Fruit fly (Drosophila melanogaster) whole organism, pupa: ENCODE data around the gene grk.

Experiments
- CG10348 ChIP-seq: fragments of 200-800 bp; sonication (Bioruptor generic); IDR thresholded peaks from 2 replicates; pipeline ENCODE4 v1.3.6; 2022; ENCODE audit warnings: missing biosample characterization, missing genetic modification characterization
- CG12605 ChIP-seq: fragments of 200-800 bp; sonication (Bioruptor generic); IDR thresholded peaks from 2 replicates; pipeline ENCODE4 v1.3.6; 2022; ENCODE audit warnings: missing biosample characterization, missing genetic modification characterization
- CG13204 ChIP-seq: fragments of 200-800 bp; sonication (Bioruptor generic); optimal IDR thresholded peaks from 2 replicates; lab custom pipeline; 2018; ENCODE audit warnings: missing biosample characterization, mild to moderate bottlenecking, missing genetic modification characterization, moderate library complexity
- CG15710 ChIP-seq: fragments of 200-800 bp; sonication (Bioruptor generic); optimal IDR thresholded peaks from 2 replicates; lab custom pipeline; 2018; ENCODE audit warnings: missing biosample characterization, mild to moderate bottlenecking, missing genetic modification characterization, moderate library complexity
- CG32121 ChIP-seq: fragments of 200-800 bp; sonication (Bioruptor generic); IDR thresholded peaks from 2 replicates; pipeline ENCODE4 v1.3.6; 2022; ENCODE audit warnings: missing biosample characterization, missing genetic modification characterization
- CG8301 ChIP-seq: fragments of 200-800 bp; sonication (Bioruptor generic); optimal IDR thresholded peaks from 2 replicates; lab custom pipeline; 2018; ENCODE audit warnings: missing biosample characterization, mild to moderate bottlenecking, missing genetic modification characterization
- CG9948 ChIP-seq: fragments of 200-800 bp; sonication (Bioruptor generic); optimal IDR thresholded peaks from 2 replicates; lab custom pipeline; 2018; ENCODE audit warnings: missing biosample characterization, mild to moderate bottlenecking, missing genetic modification characterization, moderate library complexity
- D1 ChIP-seq: fragments of 200-800 bp; sonication (Bioruptor generic); optimal IDR thresholded peaks from 2 replicates; lab custom pipeline; 2018; ENCODE audit warnings: missing biosample characterization, mild to moderate bottlenecking, missing genetic modification characterization, moderate library complexity
- EcR ChIP-seq: fragments of 200-800 bp; sonication (Bioruptor generic); optimal IDR thresholded peaks from 3 replicates; lab custom pipeline; 2019; ENCODE audit warnings: missing biosample characterization, missing genetic modification characterization, mild to moderate bottlenecking, moderate library complexity, missing genetic modification reagents
- Pif1B ChIP-seq: fragments of 200-800 bp; sonication (Bioruptor generic); optimal IDR thresholded peaks from 3 replicates; lab custom pipeline; 2016; ENCODE audit warnings: missing biosample characterization, missing genetic modification characterization
- fd96Ca ChIP-seq: fragments of 200-800 bp; sonication (Bioruptor generic); IDR thresholded peaks from 3 replicates; pipeline ENCODE4 v1.3.6; 2022; ENCODE audit warnings: missing biosample characterization, missing genetic modification characterization
- gl ChIP-seq: fragments of 200-800 bp; sonication (Bioruptor generic); optimal IDR thresholded peaks from 2 replicates; lab custom pipeline; 2018; ENCODE audit warnings: missing biosample characterization, mild to moderate bottlenecking, missing genetic modification characterization

DNA sequence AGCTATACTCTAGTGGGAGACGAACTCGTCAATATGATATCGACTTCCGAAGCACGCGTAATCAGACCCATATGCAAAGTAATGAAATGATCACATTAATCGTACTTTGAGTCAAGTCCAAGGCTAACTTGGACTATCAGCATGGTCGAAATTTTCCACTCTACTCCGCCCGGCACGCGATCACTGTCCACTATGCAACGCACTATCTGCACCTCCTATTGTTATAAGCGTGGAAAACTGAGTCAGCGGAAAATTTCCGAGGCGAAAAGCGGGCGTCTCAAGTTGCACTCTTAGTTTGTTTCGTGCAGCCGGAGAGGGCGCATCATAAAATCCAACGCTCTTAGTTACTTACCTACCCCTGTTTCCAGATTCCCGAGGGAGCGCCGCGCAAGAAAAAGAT lies 47.5 kb downstream of the grk start:
- TF ChIP-seq CG9948 (tag; lab: Kevin White, UChicago) (no peak), CG15710 (tag; lab: Kevin White, UChicago) (no peak), EcR (no peak), Pif1B (GFP tag; lab: Kevin White, UChicago) (no peak), fd96Ca (no peak), gl (tag; lab: Kevin White, UChicago) (no peak), CG12605 (GFP tag; lab: Robert Waterston, UW) (no peak), CG32121 (no peak), CG13204 (GFP tag; lab: Kevin White, UChicago) (no peak), CG10348 (GFP tag; lab: Robert Waterston, UW) (no peak), CG8301 (tag; lab: Kevin White, UChicago) (no peak), D1 (tag; lab: Kevin White, UChicago) (no peak)
